Fruit fly (Drosophila melanogaster) Kc167 (cell line): Measurements from ENCODE around the gene CG43407.

Source experiments
- Myc ChIP-seq: fragments of >200 bp; optimal IDR thresholded peaks from 2 replicates; lab custom pipeline; 2017; ENCODE audit warnings: missing external identifiers
- insv ChIP-seq: fragments of >200 bp; optimal IDR thresholded peaks from 3 replicates; lab custom pipeline; 2018; ENCODE audit warnings: missing external identifiers
- psq ChIP-seq: fragments of >200 bp; optimal IDR thresholded peaks from 2 replicates; lab custom pipeline; 2017; ENCODE audit warnings: missing external identifiers
- ttk ChIP-seq: sonication (Bioruptor generic); optimal IDR thresholded peaks from 2 replicates; lab custom pipeline; 2017; ENCODE audit warnings: missing external identifiers

- no peak for TF ChIP-seq Myc (lab: Kevin White, UChicago)
- TF ChIP-seq psq (lab: Kevin White, UChicago): no peak
- no peak for TF ChIP-seq ttk (lab: Kevin White, UChicago)
- TF ChIP-seq insv (lab: Kevin White, UChicago): no peak
These were observed 49.1 kb downstream of the CG43407 start for dm6 chr3L:19004120-19004519.
